Fruit fly (Drosophila melanogaster): ENCODE results near the gene Srlp.

The Srlp gene

dm6 chr3R:12451376-12451775 lies 17.5 kb downstream of the Srlp start:
- peak; percentile 39; the same call in 1 of the 2 replicates for TF ChIP-seq Atf6 (GFP tag; IDR thresholded peaks at IDR 0.05)
- no peak for TF ChIP-seq CG15696 (tag; optimal IDR thresholded peaks at IDR 0.05)
- no peak for TF ChIP-seq CG8359 (GFP tag; optimal IDR thresholded peaks at IDR 0.05; ENCODE audit: borderline replicate concordance)
- peak; percentile 77 for TF ChIP-seq sens (GFP tag)
- TF ChIP-seq bsh (GFP tag; optimal IDR thresholded peaks at IDR 0.05) = peak in 1 of 2 experiments; percentile 38
- no peak for TF ChIP-seq chinmo (GFP tag; IDR thresholded peaks at IDR 0.05; ENCODE audit: partially characterized antibody)
- no peak for TF ChIP-seq CG13775 (GFP tag; optimal IDR thresholded peaks at IDR 0.05)
- no peak for TF ChIP-seq B-H2 (GFP tag; optimal IDR thresholded peaks at IDR 0.05)
- peak; percentile 57 for TF ChIP-seq tap (tag; optimal IDR thresholded peaks at IDR 0.05)
- TF ChIP-seq CG17359 (tag; optimal IDR thresholded peaks at IDR 0.05) = peak; percentile 56
- TF ChIP-seq Dbx (GFP tag; IDR thresholded peaks at IDR 0.05) = no peak
- no peak for TF ChIP-seq H15 (GFP tag; IDR thresholded peaks at IDR 0.05)
- no peak for TF ChIP-seq so (GFP tag; IDR thresholded peaks at IDR 0.05)
- TF ChIP-seq Hsf (GFP tag; optimal IDR thresholded peaks at IDR 0.05) = peak; percentile 8
- 0 out of 2 replicates have a peak, but pooled peaks have one; percentile 31 for TF ChIP-seq sisA (GFP tag; IDR thresholded peaks at IDR 0.05)
- no peak for TF ChIP-seq CG3163 (GFP tag; optimal IDR thresholded peaks at IDR 0.05)
- peak; percentile 23; the same call in 1 of the 2 replicates for TF ChIP-seq Rfx (GFP tag; IDR thresholded peaks at IDR 0.05)
- peak; percentile 47; the same call in 1 of the 2 replicates for TF ChIP-seq CG17328 (GFP tag; IDR thresholded peaks at IDR 0.05)
- no peak for TF ChIP-seq CG3407 (GFP tag; optimal IDR thresholded peaks at IDR 0.05)
- peak; percentile 59; the same call in 2 of the 3 replicates for TF ChIP-seq tgo (GFP tag; IDR thresholded peaks at IDR 0.05)
- peak; percentile 39; the same call in 1 of the 2 replicates for TF ChIP-seq esg (GFP tag; conservative IDR thresholded peaks at IDR 0.05)
- peak; percentile 3 for TF ChIP-seq CG9817 (tag; optimal IDR thresholded peaks at IDR 0.05)
- TF ChIP-seq Xrp1 (GFP tag; IDR thresholded peaks at IDR 0.05) = peak; percentile 45
- no peak for TF ChIP-seq pan (optimal IDR thresholded peaks at IDR 0.05)
- peak in 1 of 2 experiments; percentile 67 for TF ChIP-seq pan (GFP tag; optimal IDR thresholded peaks at IDR 0.05 in 1 of 2, IDR thresholded peaks at IDR 0.05 in 1 of 2)
- peak; percentile 51 for TF ChIP-seq CG13424 (tag; optimal IDR thresholded peaks at IDR 0.05)
- peak; percentile 34 for TF ChIP-seq NfI (GFP tag; optimal IDR thresholded peaks at IDR 0.05)
- TF ChIP-seq CG17385 (GFP tag; optimal IDR thresholded peaks at IDR 0.05) = peak; percentile 35
- peak; percentile 58 for TF ChIP-seq CG7839 (tag; optimal IDR thresholded peaks at IDR 0.05)
- peak; percentile 41 for TF ChIP-seq CG4424 (GFP tag; optimal IDR thresholded peaks at IDR 0.05)
- TF ChIP-seq shn (GFP tag; optimal IDR thresholded peaks at IDR 0.05) = no peak
- TF ChIP-seq Trl (optimal IDR thresholded peaks at IDR 0.05) = no peak
- TF ChIP-seq Trl (GFP tag; optimal IDR thresholded peaks at IDR 0.05) = peak; percentile 0
- no peak for TF ChIP-seq hkb (optimal IDR thresholded peaks at IDR 0.05)
- peak; percentile 62 for TF ChIP-seq hkb (GFP tag; IDR thresholded peaks at IDR 0.05)
- TF ChIP-seq CG5245 (GFP tag; optimal IDR thresholded peaks at IDR 0.05) = peak; percentile 9
- TF ChIP-seq NFAT (GFP tag; IDR thresholded peaks at IDR 0.05) = no peak
- no peak for TF ChIP-seq abd-A (tag; optimal IDR thresholded peaks at IDR 0.05)
- no peak for TF ChIP-seq CG1233 (GFP tag; optimal IDR thresholded peaks at IDR 0.05)
- 0 out of 2 replicates have a peak, but pooled peaks have one; percentile 8 for TF ChIP-seq CG6689 (GFP tag; IDR thresholded peaks at IDR 0.05)
- peak; percentile 5 for TF ChIP-seq CG9437 (GFP tag; optimal IDR thresholded peaks at IDR 0.05)
- no peak for TF ChIP-seq Atf-2 (GFP tag; optimal IDR thresholded peaks at IDR 0.05)
- TF ChIP-seq CG10431 (GFP tag; optimal IDR thresholded peaks at IDR 0.05) = no peak
- TF ChIP-seq CG13894 (tag; optimal IDR thresholded peaks at IDR 0.05) = no peak
- peak; percentile 43; the same call in 1 of the 2 replicates for TF ChIP-seq H2.0 (GFP tag; IDR thresholded peaks at IDR 0.05)
- TF ChIP-seq CG6272 (GFP tag; IDR thresholded peaks at IDR 0.05) = no peak
- peak; percentile 29 for TF ChIP-seq bab2 (GFP tag; optimal IDR thresholded peaks at IDR 0.05)
- TF ChIP-seq CG1603 (tag; optimal IDR thresholded peaks at IDR 0.05) = peak; percentile 51
- TF ChIP-seq nerfin-1 (tag; optimal IDR thresholded peaks at IDR 0.05) = no peak
- TF ChIP-seq Ada2b (GFP tag; IDR thresholded peaks at IDR 0.05) = peak; percentile 31; the same call in 1 of the 2 replicates
- TF ChIP-seq nau (GFP tag; optimal IDR thresholded peaks at IDR 0.05) = no peak
- no peak for TF ChIP-seq CG13624 (GFP tag; optimal IDR thresholded peaks at IDR 0.05)
